Worm (Caenorhabditis elegans) whole organism, midembryonic: ENCODE data around the gene his-18.

Source experiments
- cog-1 ChIP-seq: sonication (generic microtip); optimal IDR thresholded peaks from 2 replicates; lab custom pipeline; 2016; ENCODE audit warnings: missing genetic modification characterization, missing compliant biosample characterization
- flt-1 ChIP-seq: fragments of 200-800 bp; sonication (Bioruptor generic); IDR thresholded peaks from 2 replicates; pipeline ENCODE4 v1.3.6; 2022; ENCODE audit warnings: missing genetic modification characterization, missing compliant biosample characterization
- klf-2 ChIP-seq: fragments of 200-800 bp; sonication (Bioruptor generic); conservative IDR thresholded peaks from 2 replicates; pipeline ENCODE4 v1.3.6; 2022; ENCODE audit warnings: missing genetic modification reagents, missing genetic modification characterization, missing compliant biosample characterization
- med-1 ChIP-seq: sonication (generic microtip); optimal IDR thresholded peaks from 2 replicates; lab custom pipeline; 2017; ENCODE audit warnings: missing genetic modification characterization, mild to moderate bottlenecking, missing compliant biosample characterization, antibody characterized with exemption, missing genetic modification reagents; ENCODE audit not compliant: insufficient read depth
- ref-1 ChIP-seq: fragments of 200-800 bp; sonication (Bioruptor generic); conservative IDR thresholded peaks from 2 replicates; pipeline ENCODE4 v1.3.6; 2022; ENCODE audit warnings: missing genetic modification reagents, missing genetic modification characterization, missing compliant biosample characterization
- ztf-23 ChIP-seq: fragments of 200-800 bp; sonication (Bioruptor generic); IDR thresholded peaks from 2 replicates; pipeline ENCODE4 v1.3.6; 2022; ENCODE audit warnings: missing genetic modification reagents, missing genetic modification characterization, missing compliant biosample characterization
- ztf-29 ChIP-seq: fragments of 200-800 bp; sonication (Bioruptor generic); IDR thresholded peaks from 2 replicates; pipeline ENCODE4 v1.3.6; 2022; ENCODE audit warnings: missing genetic modification reagents, missing genetic modification characterization, missing compliant biosample characterization

- no peak for TF ChIP-seq flt-1
- no peak for TF ChIP-seq med-1 (GFP tag; lab: Kevin White, UChicago)
- TF ChIP-seq ref-1 (GFP tag; lab: Robert Waterston, UW): no peak
- TF ChIP-seq cog-1 (tag; lab: Kevin White, UChicago): no peak
- TF ChIP-seq ztf-29 (GFP tag; lab: Robert Waterston, UW): no peak
- TF ChIP-seq klf-2 (GFP tag; lab: Robert Waterston, UW): no peak
- TF ChIP-seq ztf-23 (GFP tag; lab: Robert Waterston, UW): no peak
Measured at ce11 chrV:8913940-8914339, 15.9 kb downstream of the his-18 start, which contains the start of gene mod-1.
